Worm (Caenorhabditis elegans) whole organism, L3 larva: ENCODE results near the gene K01G5.10.

ENCODE experiments used
- R02D3.7 ChIP-seq: fragments of 150-350 bp; optimal IDR thresholded peaks from 2 replicates; lab custom pipeline; 2014; ENCODE audit warnings: missing biosample characterization, missing genetic modification characterization
- ZK546.5 ChIP-seq: sonication (generic microtip); optimal IDR thresholded peaks from 2 replicates; lab custom pipeline; 2017; ENCODE audit warnings: missing biosample characterization, missing genetic modification characterization
- ama-1 ChIP-seq: fragments of 150-350 bp; optimal IDR thresholded peaks from 2 replicates; lab custom pipeline; 2018
- ceh-16 ChIP-seq: sonication (generic microtip); optimal IDR thresholded peaks from 2 replicates; lab custom pipeline; 2017; ENCODE audit warnings: missing biosample characterization, missing genetic modification characterization
- ceh-28 ChIP-seq: fragments of 150-350 bp; optimal IDR thresholded peaks from 2 replicates; lab custom pipeline; 2014; ENCODE audit warnings: missing biosample characterization, missing genetic modification reagents, missing genetic modification characterization
- egl-27 ChIP-seq: sonication (generic microtip); optimal IDR thresholded peaks from 4 replicates; lab custom pipeline; 2017; ENCODE audit warnings: missing biosample characterization, missing genetic modification reagents, missing genetic modification characterization
- egl-5 ChIP-seq: fragments of 150-350 bp; optimal IDR thresholded peaks from 2 replicates; lab custom pipeline; 2017; ENCODE audit warnings: missing biosample characterization, missing genetic modification reagents, missing genetic modification characterization, inconsistent platforms
- elt-1 ChIP-seq: fragments of 150-350 bp; optimal IDR thresholded peaks from 2 replicates; lab custom pipeline; 2014; ENCODE audit warnings: missing biosample characterization, missing genetic modification characterization
- elt-2 ChIP-seq: sonication (generic microtip); optimal IDR thresholded peaks from 2 replicates; lab custom pipeline; 2016; ENCODE audit warnings: missing genetic modification reagents, mild to moderate bottlenecking, missing genetic modification characterization, missing compliant biosample characterization
- elt-3 ChIP-seq, 3 experiments: fragments of 150-350 bp in 1 of 3; sonication (generic microtip) in 2 of 3; optimal IDR thresholded peaks; 2 replicates in 2 of 3; 4 replicates in 1 of 3; lab custom pipeline; 2014 to 2017; ENCODE audit warnings: missing biosample characterization in 3 of 3, missing genetic modification characterization in 3 of 3
- eor-1 ChIP-seq, 2 experiments: fragments of 150-350 bp; optimal IDR thresholded peaks; 2 replicates each; lab custom pipeline; 2014 to 2018; ENCODE audit warnings: missing biosample characterization in 2 of 2, missing genetic modification characterization in 2 of 2
- fkh-2 ChIP-seq: fragments of 150-350 bp; optimal IDR thresholded peaks from 2 replicates; lab custom pipeline; 2014; ENCODE audit warnings: missing biosample characterization, missing genetic modification reagents, missing genetic modification characterization
- hmg-11 ChIP-seq: sonication (generic microtip); optimal IDR thresholded peaks from 2 replicates; lab custom pipeline; 2016; ENCODE audit warnings: missing genetic modification characterization, missing compliant biosample characterization
- jun-1 ChIP-seq: fragments of 150-350 bp; optimal IDR thresholded peaks from 2 replicates; lab custom pipeline; 2014; ENCODE audit warnings: missing biosample characterization, missing genetic modification reagents, missing genetic modification characterization
- lin-39 ChIP-seq: fragments of 150-350 bp; optimal IDR thresholded peaks from 2 replicates; lab custom pipeline; 2018; ENCODE audit warnings: missing biosample characterization, missing genetic modification reagents, missing genetic modification characterization
- lsy-12 ChIP-seq: sonication (generic microtip); optimal IDR thresholded peaks from 2 replicates; lab custom pipeline; 2016; ENCODE audit warnings: mild to moderate bottlenecking, missing genetic modification characterization, missing compliant biosample characterization
- mdl-1 ChIP-seq: fragments of 150-350 bp; optimal IDR thresholded peaks from 2 replicates; lab custom pipeline; 2014; ENCODE audit warnings: missing biosample characterization, missing genetic modification characterization
- mml-1 ChIP-seq: fragments of 150-350 bp; sonication (generic microtip); optimal IDR thresholded peaks from 3 replicates; lab custom pipeline; 2014; ENCODE audit warnings: missing biosample characterization, missing genetic modification characterization
- nfya-1 ChIP-seq: sonication (generic microtip); optimal IDR thresholded peaks from 2 replicates; lab custom pipeline; 2017; ENCODE audit warnings: missing genetic modification characterization, mild to moderate bottlenecking, missing compliant biosample characterization, antibody characterized with exemption, moderate library complexity; ENCODE audit not compliant: insufficient read depth
- nhr-11 ChIP-seq: fragments of 150-350 bp; optimal IDR thresholded peaks from 2 replicates; lab custom pipeline; 2014; ENCODE audit warnings: missing biosample characterization, missing genetic modification characterization
- nhr-23 ChIP-seq: fragments of 150-350 bp; optimal IDR thresholded peaks from 2 replicates; lab custom pipeline; 2014; ENCODE audit warnings: missing biosample characterization, missing genetic modification reagents, missing genetic modification characterization
- nhr-25 ChIP-seq: sonication (generic microtip); optimal IDR thresholded peaks from 2 replicates; lab custom pipeline; 2017; ENCODE audit warnings: missing biosample characterization, missing genetic modification characterization
- nhr-28 ChIP-seq: fragments of 150-350 bp; optimal IDR thresholded peaks from 2 replicates; lab custom pipeline; 2014; ENCODE audit warnings: missing biosample characterization, missing genetic modification characterization
- nhr-43 ChIP-seq: sonication (generic microtip); optimal IDR thresholded peaks from 2 replicates; lab custom pipeline; 2016; ENCODE audit warnings: mild to moderate bottlenecking, missing genetic modification characterization, missing compliant biosample characterization; ENCODE audit not compliant: poor library complexity, severe bottlenecking
- nhr-67 ChIP-seq: fragments of 150-350 bp; optimal IDR thresholded peaks from 2 replicates; lab custom pipeline; 2014; ENCODE audit warnings: missing biosample characterization, missing genetic modification characterization
- nhr-76 ChIP-seq: fragments of 150-350 bp; sonication (generic microtip); optimal IDR thresholded peaks from 5 replicates; lab custom pipeline; 2014; ENCODE audit warnings: missing biosample characterization, missing genetic modification characterization
- pha-4 ChIP-seq: fragments of 150-350 bp; optimal IDR thresholded peaks from 2 replicates; lab custom pipeline; 2014; ENCODE audit warnings: missing biosample characterization, missing genetic modification reagents, missing genetic modification characterization
- pqm-1 ChIP-seq: fragments of 150-350 bp; optimal IDR thresholded peaks from 2 replicates; lab custom pipeline; 2017; ENCODE audit warnings: missing biosample characterization, missing genetic modification characterization, inconsistent platforms
- sea-2 ChIP-seq: fragments of 150-350 bp; sonication (generic microtip); optimal IDR thresholded peaks from 4 replicates; lab custom pipeline; 2014; ENCODE audit warnings: missing biosample characterization, missing genetic modification reagents, missing genetic modification characterization
- skn-1 ChIP-seq: fragments of 150-350 bp; optimal IDR thresholded peaks from 2 replicates; lab custom pipeline; 2014; ENCODE audit warnings: missing biosample characterization, missing genetic modification characterization
- snpc-4 ChIP-seq: fragments of 150-350 bp; optimal IDR thresholded peaks from 2 replicates; lab custom pipeline; 2014; ENCODE audit warnings: missing biosample characterization, missing genetic modification characterization
- tbx-2 ChIP-seq: sonication (generic microtip); optimal IDR thresholded peaks from 2 replicates; lab custom pipeline; 2016; ENCODE audit warnings: mild to moderate bottlenecking, missing genetic modification characterization, missing compliant biosample characterization
- unc-39 ChIP-seq: sonication (generic microtip); optimal IDR thresholded peaks from 4 replicates; lab custom pipeline; 2017; ENCODE audit warnings: missing biosample characterization, missing genetic modification characterization
- zag-1 ChIP-seq: fragments of 150-350 bp; optimal IDR thresholded peaks from 2 replicates; lab custom pipeline; 2014; ENCODE audit warnings: missing biosample characterization, missing genetic modification characterization
- ztf-4 ChIP-seq: fragments of 150-350 bp; optimal IDR thresholded peaks from 2 replicates; lab custom pipeline; 2014; ENCODE audit warnings: missing biosample characterization, missing genetic modification characterization

The K01G5.10 gene

DNA sequence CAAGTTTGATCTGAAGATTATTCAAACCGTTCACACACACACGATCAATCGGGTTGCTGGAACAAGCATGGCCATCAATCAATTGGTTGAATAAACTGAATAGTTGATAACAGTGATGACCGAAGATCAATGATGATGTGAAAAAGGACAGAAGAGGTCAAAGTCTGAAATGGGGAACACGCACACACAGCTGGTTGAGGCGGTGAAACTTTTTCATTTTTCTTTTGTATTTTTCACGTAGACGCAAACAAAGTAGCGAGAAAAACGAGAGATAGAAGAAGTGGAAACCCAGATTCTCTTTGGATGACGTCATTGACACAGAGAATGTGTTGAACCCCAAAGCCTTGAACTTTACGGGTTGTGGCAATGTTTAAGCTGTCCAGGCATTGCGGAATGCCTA, 40.8 kb downstream of the K01G5.10 start:
- TF ChIP-seq pqm-1 = peak; percentile 63
- peak; percentile 19 for TF ChIP-seq R02D3.7 (tag; lab: Kevin White, UChicago)
- no peak for TF ChIP-seq nhr-28
- TF ChIP-seq elt-2 (tag; lab: Kevin White, UChicago) = peak; percentile 63
- TF ChIP-seq nhr-11 (tag; lab: Kevin White, UChicago) = no peak
- TF ChIP-seq mdl-1 (tag; lab: Kevin White, UChicago) = peak; percentile 61
- TF ChIP-seq nhr-25 (tag; lab: Kevin White, UChicago) = peak; percentile 93
- TF ChIP-seq unc-39 (tag; lab: Kevin White, UChicago) = peak; percentile 31
- peak; percentile 17 for TF ChIP-seq lsy-12
- TF ChIP-seq nhr-43 (tag; lab: Kevin White, UChicago) = peak; percentile 96
- TF ChIP-seq tbx-2 (tag; lab: Kevin White, UChicago) = peak; percentile 41
- TF ChIP-seq ama-1 (lab: Kevin White, UChicago) = peak; percentile 96
- peak; percentile 64 for TF ChIP-seq nfya-1
- peak; percentile 46 for TF ChIP-seq ceh-28
- no peak for TF ChIP-seq sea-2 (GFP tag; lab: Kevin White, UChicago)
- no peak for TF ChIP-seq snpc-4 (tag; lab: Kevin White, UChicago)
- no peak for TF ChIP-seq hmg-11 (tag; lab: Kevin White, UChicago)
- TF ChIP-seq zag-1 (tag; lab: Kevin White, UChicago) = no peak
- TF ChIP-seq ztf-4 (tag; lab: Kevin White, UChicago) = peak; percentile 87
- TF ChIP-seq nhr-76 = peak; percentile 40
- no peak for TF ChIP-seq elt-1 (tag; lab: Kevin White, UChicago)
- peak; percentile 42 for TF ChIP-seq jun-1
- peak; percentile 41 to 67 (median 55) for TF ChIP-seq elt-3 (tag; optimal IDR thresholded peaks at IDR 0.05; lab: Kevin White, UChicago)
- peak; percentile 87 for TF ChIP-seq nhr-23
- TF ChIP-seq egl-27 = no peak

DNA sequence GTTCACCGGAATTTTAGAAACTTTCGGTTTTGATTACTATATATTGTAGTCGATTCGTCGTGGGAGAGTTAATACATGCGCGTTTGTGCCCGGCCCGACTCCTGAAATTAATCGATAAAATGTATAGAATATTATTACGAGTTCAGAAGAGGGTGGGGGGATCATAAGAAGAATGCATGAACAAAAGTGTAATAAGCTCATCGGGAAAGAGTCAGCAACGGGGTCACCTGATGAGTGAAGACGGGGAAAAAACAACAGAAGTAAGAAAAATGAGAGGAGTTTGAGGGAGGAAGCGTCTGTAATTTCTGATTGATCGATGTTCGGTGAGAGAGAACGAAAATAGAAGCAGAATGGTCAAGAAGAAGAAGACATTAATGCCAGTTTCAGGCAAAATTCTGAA, 42.2 kb downstream of the K01G5.10 start, which contains the start of gene W09D10.4:
Gene W09D10.4 (minus strand): TSS at position 101 of the 400 bp plus-strand sequence.
- no peak for TF ChIP-seq eor-1 (tag; optimal IDR thresholded peaks at IDR 0.05; lab: Kevin White, UChicago)
- peak; percentile 27 for TF ChIP-seq ama-1 (lab: Kevin White, UChicago)
- TF ChIP-seq elt-2 (tag; lab: Kevin White, UChicago) = peak; percentile 3

ce11 chrIII:10714541-10714940, 43.8 kb downstream of the K01G5.10 start:
- TF ChIP-seq ama-1 (lab: Kevin White, UChicago) (peak; percentile 33), mml-1 (no peak)
- TF ChIP-seq, all 47 proteins: peak for 1

DNA sequence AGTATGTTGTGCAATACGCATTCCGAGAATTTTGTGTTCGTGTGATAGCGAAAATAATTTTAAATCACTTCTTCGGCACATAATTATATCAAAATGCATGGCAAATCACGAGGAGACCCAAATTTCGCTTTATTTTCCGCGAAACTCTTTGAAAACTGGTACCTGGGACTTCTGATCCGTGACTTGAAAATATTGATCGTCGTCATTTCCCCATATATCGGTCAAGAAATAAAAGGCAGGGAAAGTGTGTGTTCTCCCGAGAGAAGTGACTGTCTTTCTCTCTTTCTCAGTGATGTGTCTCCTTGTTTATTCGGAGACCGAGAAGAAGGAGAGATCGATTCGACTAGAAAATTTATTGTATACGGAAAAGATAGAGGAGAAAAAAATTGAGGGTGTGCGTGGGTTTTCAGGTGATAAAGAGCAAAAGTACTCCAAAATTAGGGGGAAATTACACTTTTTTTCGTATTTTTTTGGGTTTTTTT, 47.1 kb downstream of the K01G5.10 start, which contains the start of gene W09D10.5:
Gene W09D10.5 (minus strand): TSS at position 345 of the 482 bp plus-strand sequence.
- no peak for TF ChIP-seq nhr-11 (tag; lab: Kevin White, UChicago)
- no peak for TF ChIP-seq unc-39 (tag; lab: Kevin White, UChicago)
- TF ChIP-seq lsy-12 = peak; percentile 68
- no peak for TF ChIP-seq elt-1 (tag; lab: Kevin White, UChicago)
- TF ChIP-seq ama-1 (lab: Kevin White, UChicago) = peak; percentile 90
- TF ChIP-seq nhr-76 = no peak
- no peak for TF ChIP-seq egl-5 (tag; lab: Kevin White, UChicago)
- no peak for TF ChIP-seq mml-1
- TF ChIP-seq hmg-11 (tag; lab: Kevin White, UChicago) = no peak
- peak; percentile 43 for TF ChIP-seq ztf-4 (tag; lab: Kevin White, UChicago)
- no peak for TF ChIP-seq sea-2 (GFP tag; lab: Kevin White, UChicago)
- TF ChIP-seq R02D3.7 (tag; lab: Kevin White, UChicago) = no peak
- peak; percentile 49 for TF ChIP-seq pha-4
- peak; percentile 72 for TF ChIP-seq nhr-23
- peak; percentile 47 for TF ChIP-seq elt-2 (tag; lab: Kevin White, UChicago)
- peak; percentile 55 for TF ChIP-seq ceh-28
- peak; percentile 47 for TF ChIP-seq nhr-43 (tag; lab: Kevin White, UChicago)
- TF ChIP-seq pqm-1 = peak; percentile 29
- no peak for TF ChIP-seq nhr-67

ce11 chrIII:10709676-10710075, 48.6 kb downstream of the K01G5.10 start:
- TF ChIP-seq nhr-28 (no peak), jun-1 (no peak)

DNA sequence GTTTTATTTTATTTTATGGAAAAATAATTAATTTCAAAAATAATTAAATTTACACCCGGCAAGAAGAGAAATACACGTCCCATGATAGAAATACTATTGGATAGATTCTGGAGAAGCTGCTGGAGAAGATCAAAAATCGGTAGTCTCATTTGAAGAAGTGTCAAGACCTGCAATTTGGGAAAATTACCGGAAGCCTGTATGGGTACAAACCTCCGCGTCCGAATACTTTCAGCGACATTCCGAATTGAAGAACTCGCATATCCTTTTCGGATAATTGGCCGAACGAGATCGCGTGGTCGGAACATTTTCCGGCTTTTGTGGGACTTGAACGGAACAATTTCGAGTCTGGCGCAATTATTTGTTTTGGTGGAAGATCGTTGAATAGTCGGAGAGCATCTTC, 49.8 kb downstream of the K01G5.10 start:
- TF ChIP-seq nhr-67 (no peak), lin-39 (no peak), ZK546.5 (tag; lab: Kevin White, UChicago) (no peak), fkh-2 (no peak), ceh-16 (tag; lab: Kevin White, UChicago) (no peak), ama-1 (lab: Kevin White, UChicago) (no peak), skn-1 (tag; lab: Kevin White, UChicago) (no peak), nhr-43 (tag; lab: Kevin White, UChicago) (no peak)
